Worm (Caenorhabditis elegans) whole organism, L2 larva: ENCODE measurements around the gene Y76B12C.6.

ENCODE experiments used
- ZK546.5 ChIP-seq: sonication (generic microtip); optimal IDR thresholded peaks from 2 replicates; lab custom pipeline; 2017; ENCODE audit warnings: missing biosample characterization, missing genetic modification characterization
- aly-2 ChIP-seq: fragments of 150-350 bp; optimal IDR thresholded peaks from 2 replicates; lab custom pipeline; 2014; ENCODE audit warnings: missing biosample characterization, missing genetic modification characterization
- fos-1 ChIP-seq: fragments of 150-350 bp; optimal IDR thresholded peaks from 2 replicates; lab custom pipeline; 2014; ENCODE audit warnings: missing biosample characterization, missing genetic modification characterization
- lsy-2 ChIP-seq, 2 experiments: fragments of 150-350 bp in 1 of 2; sonication (generic microtip) in 1 of 2; optimal IDR thresholded peaks; 2 replicates each; lab custom pipeline; 2014 to 2017; ENCODE audit warnings: missing biosample characterization in 2 of 2, missing genetic modification characterization in 2 of 2
- nhr-12 ChIP-seq: fragments of 150-350 bp; optimal IDR thresholded peaks from 2 replicates; lab custom pipeline; 2014; ENCODE audit warnings: missing biosample characterization, missing genetic modification characterization
- sem-4 ChIP-seq: fragments of 150-350 bp; optimal IDR thresholded peaks from 2 replicates; lab custom pipeline; 2014; ENCODE audit warnings: missing biosample characterization, missing genetic modification reagents, missing genetic modification characterization
- sma-3 ChIP-seq: sonication (generic microtip); optimal IDR thresholded peaks from 2 replicates; lab custom pipeline; 2016; ENCODE audit warnings: missing genetic modification reagents, missing genetic modification characterization, missing compliant biosample characterization
- unc-39 ChIP-seq: fragments of 150-350 bp; optimal IDR thresholded peaks from 2 replicates; lab custom pipeline; 2014; ENCODE audit warnings: missing biosample characterization, missing genetic modification characterization
- zag-1 ChIP-seq: fragments of 150-350 bp; optimal IDR thresholded peaks from 2 replicates; lab custom pipeline; 2014; ENCODE audit warnings: missing biosample characterization, missing genetic modification characterization

ce11 chrIV:1971078-1971477 lies 10.1 kb upstream of the Y76B12C.6 start:
- TF ChIP-seq zag-1 (tag; lab: Kevin White, UChicago) (no peak), fos-1 (tag; lab: Kevin White, UChicago) (no peak), sem-4 (tag; lab: Kevin White, UChicago) (no peak), lsy-2 (tag; optimal IDR thresholded peaks at IDR 0.05; lab: Kevin White, UChicago) (no peak), ZK546.5 (tag; lab: Kevin White, UChicago) (no peak), nhr-12 (tag; lab: Kevin White, UChicago) (no peak), unc-39 (tag; lab: Kevin White, UChicago) (no peak), sma-3 (GFP tag; lab: Kevin White, UChicago) (no peak), aly-2 (tag; lab: Kevin White, UChicago) (no peak)
